Worm (Caenorhabditis elegans): ENCODE data around the gene hmg-1.2.

Gene hmg-1.2

ce11 chrIII:6287195-6287594, 7.0 kb downstream of the hmg-1.2 start, which contains the start of gene F47D12.6:
Gene F47D12.6, minus strand, starts transcription at chrIII:6287295.
- TF ChIP-seq hmbx-1 (tag; optimal IDR thresholded peaks at IDR 0.05) (no peak), tra-4 (tag; optimal IDR thresholded peaks at IDR 0.05) (no peak), ama-1 (optimal IDR thresholded peaks at IDR 0.05) (no peak), ceh-13 (GFP tag; optimal IDR thresholded peaks at IDR 0.05) (no peak), pes-1 (GFP tag; IDR thresholded peaks at IDR 0.05) (no peak), F13C5.2 (tag; optimal IDR thresholded peaks at IDR 0.05) (no peak), tbx-37 (GFP tag; conservative IDR thresholded peaks at IDR 0.05) (no peak), ets-7 (tag; optimal IDR thresholded peaks at IDR 0.05) (no peak), ceh-36 (tag; optimal IDR thresholded peaks at IDR 0.05) (no peak), flt-1 (GFP tag; IDR thresholded peaks at IDR 0.05) (no peak), hmg-4 (GFP tag; optimal IDR thresholded peaks at IDR 0.05) (no peak), scrt-1 (GFP tag; IDR thresholded peaks at IDR 0.05) (no peak)

- TF ChIP-seq pes-1 (GFP tag; IDR thresholded peaks at IDR 0.05) (no peak), ceh-36 (tag; optimal IDR thresholded peaks at IDR 0.05) (no peak), ceh-13 (GFP tag; optimal IDR thresholded peaks at IDR 0.05) (no peak), aly-1 (tag; optimal IDR thresholded peaks at IDR 0.05) (no peak), flt-1 (GFP tag; IDR thresholded peaks at IDR 0.05) (no peak), tra-4 (tag; optimal IDR thresholded peaks at IDR 0.05) (no peak), sea-1 (GFP tag; conservative IDR thresholded peaks at IDR 0.05) (no peak), F13C5.2 (tag; optimal IDR thresholded peaks at IDR 0.05) (no peak), scrt-1 (GFP tag; IDR thresholded peaks at IDR 0.05) (no peak), ama-1 (optimal IDR thresholded peaks at IDR 0.05) (no peak), hmbx-1 (tag; optimal IDR thresholded peaks at IDR 0.05) (no peak), tbx-11 (GFP tag; IDR thresholded peaks at IDR 0.05) (no peak), hmg-4 (GFP tag; optimal IDR thresholded peaks at IDR 0.05) (no peak), B0310.2 (tag; optimal IDR thresholded peaks at IDR 0.05) (no peak), tbx-37 (GFP tag; conservative IDR thresholded peaks at IDR 0.05) (no peak), ets-7 (tag; optimal IDR thresholded peaks at IDR 0.05) (no peak), hnd-1 (tag; optimal IDR thresholded peaks at IDR 0.05) (no peak)
Measured at ce11 chrIII:6289366-6289765, 9.2 kb downstream of the hmg-1.2 start.

- TF ChIP-seq B0310.2 (tag; optimal IDR thresholded peaks at IDR 0.05): no peak
- no peak for TF ChIP-seq flt-1 (GFP tag; IDR thresholded peaks at IDR 0.05)
- TF ChIP-seq tbx-11 (GFP tag; IDR thresholded peaks at IDR 0.05): no peak
- TF ChIP-seq hmbx-1 (tag; optimal IDR thresholded peaks at IDR 0.05): no peak
- TF ChIP-seq tbx-37 (GFP tag; conservative IDR thresholded peaks at IDR 0.05): no peak
- TF ChIP-seq tra-4 (tag; optimal IDR thresholded peaks at IDR 0.05): no peak
- no peak for TF ChIP-seq hnd-1 (tag; optimal IDR thresholded peaks at IDR 0.05)
- no peak for TF ChIP-seq ama-1 (optimal IDR thresholded peaks at IDR 0.05)
- TF ChIP-seq ets-7 (tag; optimal IDR thresholded peaks at IDR 0.05): no peak
- TF ChIP-seq F13C5.2 (tag; optimal IDR thresholded peaks at IDR 0.05): no peak
- TF ChIP-seq hmg-4 (GFP tag; optimal IDR thresholded peaks at IDR 0.05): no peak
- no peak for TF ChIP-seq ceh-36 (tag; optimal IDR thresholded peaks at IDR 0.05)
- TF ChIP-seq aly-1 (tag; optimal IDR thresholded peaks at IDR 0.05): no peak
- no peak for TF ChIP-seq scrt-1 (GFP tag; IDR thresholded peaks at IDR 0.05)
- no peak for TF ChIP-seq sea-1 (GFP tag; conservative IDR thresholded peaks at IDR 0.05)
- no peak for TF ChIP-seq pes-1 (GFP tag; IDR thresholded peaks at IDR 0.05)
- TF ChIP-seq ceh-13 (GFP tag; optimal IDR thresholded peaks at IDR 0.05): no peak
Measured at ce11 chrIII:6290469-6291182, 10.4 kb downstream of the hmg-1.2 start.

ce11 chrIII:6295972-6296700, 16.0 kb downstream of the hmg-1.2 start, which contains the start of gene F47D12.7:
Gene F47D12.7, minus strand, starts transcription at chrIII:6296022.
- TF ChIP-seq tra-4 (tag; optimal IDR thresholded peaks at IDR 0.05): no peak

ce11 chrIII:6297599-6297998, 17.4 kb downstream of the hmg-1.2 start:
- TF ChIP-seq ama-1 (optimal IDR thresholded peaks at IDR 0.05) (no peak), tra-4 (tag; optimal IDR thresholded peaks at IDR 0.05) (no peak), tbx-11 (GFP tag; IDR thresholded peaks at IDR 0.05) (no peak), flt-1 (GFP tag; IDR thresholded peaks at IDR 0.05) (no peak), hmbx-1 (tag; optimal IDR thresholded peaks at IDR 0.05) (no peak), ceh-13 (GFP tag; optimal IDR thresholded peaks at IDR 0.05) (no peak), B0310.2 (tag; optimal IDR thresholded peaks at IDR 0.05) (no peak), sea-1 (GFP tag; conservative IDR thresholded peaks at IDR 0.05) (no peak), hnd-1 (tag; optimal IDR thresholded peaks at IDR 0.05) (no peak), F13C5.2 (tag; optimal IDR thresholded peaks at IDR 0.05) (no peak), ets-7 (tag; optimal IDR thresholded peaks at IDR 0.05) (no peak), ceh-36 (tag; optimal IDR thresholded peaks at IDR 0.05) (no peak), pes-1 (GFP tag; IDR thresholded peaks at IDR 0.05) (no peak), scrt-1 (GFP tag; IDR thresholded peaks at IDR 0.05) (no peak)

ce11 chrIII:6298131-6298530, 18.0 kb downstream of the hmg-1.2 start, which contains the start of gene F47D12.3:
Gene F47D12.3, plus strand, starts transcription at chrIII:6298461.
- TF ChIP-seq pes-1 (GFP tag; IDR thresholded peaks at IDR 0.05) (no peak), scrt-1 (GFP tag; IDR thresholded peaks at IDR 0.05) (no peak), sea-1 (GFP tag; conservative IDR thresholded peaks at IDR 0.05) (no peak), hmbx-1 (tag; optimal IDR thresholded peaks at IDR 0.05) (no peak), flt-1 (GFP tag; IDR thresholded peaks at IDR 0.05) (no peak), ceh-13 (GFP tag; optimal IDR thresholded peaks at IDR 0.05) (no peak), tbx-37 (GFP tag; conservative IDR thresholded peaks at IDR 0.05) (no peak), F13C5.2 (tag; optimal IDR thresholded peaks at IDR 0.05) (no peak), ama-1 (optimal IDR thresholded peaks at IDR 0.05) (no peak), tra-4 (tag; optimal IDR thresholded peaks at IDR 0.05) (no peak), ceh-36 (tag; optimal IDR thresholded peaks at IDR 0.05) (no peak), hmg-4 (GFP tag; optimal IDR thresholded peaks at IDR 0.05) (no peak)

ce11 chrIII:6300297-6300696, 20.1 kb downstream of the hmg-1.2 start:
- TF ChIP-seq F13C5.2 (tag; optimal IDR thresholded peaks at IDR 0.05) (no peak), tbx-37 (GFP tag; conservative IDR thresholded peaks at IDR 0.05) (no peak), ceh-13 (GFP tag; optimal IDR thresholded peaks at IDR 0.05) (no peak), tra-4 (tag; optimal IDR thresholded peaks at IDR 0.05) (no peak), hnd-1 (tag; optimal IDR thresholded peaks at IDR 0.05) (no peak), hmbx-1 (tag; optimal IDR thresholded peaks at IDR 0.05) (no peak), ama-1 (optimal IDR thresholded peaks at IDR 0.05) (no peak), scrt-1 (GFP tag; IDR thresholded peaks at IDR 0.05) (no peak), ets-7 (tag; optimal IDR thresholded peaks at IDR 0.05) (no peak), pes-1 (GFP tag; IDR thresholded peaks at IDR 0.05) (no peak), hmg-4 (GFP tag; optimal IDR thresholded peaks at IDR 0.05) (no peak), sea-1 (GFP tag; conservative IDR thresholded peaks at IDR 0.05) (no peak)
